Fruit fly (Drosophila melanogaster) whole organism, embryonic: ENCODE results near the gene Agpat2.

Experiments used
- Atf3 ChIP-seq: fragments of 200-800 bp; sonication (Bioruptor generic); optimal IDR thresholded peaks from 3 replicates; lab custom pipeline; 2016; ENCODE audit warnings: missing biosample characterization, missing genetic modification characterization
- Atf6 ChIP-seq: fragments of 200-800 bp; sonication (Bioruptor generic); IDR thresholded peaks from 2 replicates; pipeline ENCODE4 v1.3.6; 2022; ENCODE audit warnings: missing biosample characterization, missing genetic modification characterization
- BEAF-32 ChIP-seq: fragments of 200-800 bp; sonication (Bioruptor generic); optimal IDR thresholded peaks from 3 replicates; lab custom pipeline; 2017; ENCODE audit warnings: missing biosample characterization, missing genetic modification characterization, mild to moderate bottlenecking, moderate library complexity, missing genetic modification reagents
- CG15073 ChIP-seq: fragments of 200-800 bp; sonication (Bioruptor generic); optimal IDR thresholded peaks from 2 replicates; lab custom pipeline; 2016; ENCODE audit warnings: missing biosample characterization, missing genetic modification characterization
- CG15601 ChIP-seq: fragments of 200-800 bp; sonication (Bioruptor generic); optimal IDR thresholded peaks from 3 replicates; lab custom pipeline; 2019; ENCODE audit warnings: missing biosample characterization, mild to moderate bottlenecking, missing genetic modification characterization, moderate library complexity
- CG2120 ChIP-seq: fragments of 200-800 bp; sonication (Bioruptor generic); optimal IDR thresholded peaks from 3 replicates; lab custom pipeline; 2016; ENCODE audit warnings: missing biosample characterization, missing genetic modification characterization
- CG2199 ChIP-seq: fragments of 200-800 bp; sonication (Bioruptor generic); IDR thresholded peaks from 3 replicates; pipeline ENCODE4 v1.3.6; 2022; ENCODE audit warnings: missing biosample characterization, missing genetic modification characterization
- CG3163 ChIP-seq: fragments of 200-800 bp; sonication (Bioruptor generic); optimal IDR thresholded peaks from 3 replicates; lab custom pipeline; 2016; ENCODE audit warnings: missing biosample characterization, missing genetic modification characterization
- CG34224 ChIP-seq: fragments of 200-800 bp; sonication (Bioruptor generic); IDR thresholded peaks from 3 replicates; pipeline ENCODE4 v1.3.6; 2022; ENCODE audit warnings: missing biosample characterization, missing genetic modification characterization; ENCODE audit not compliant: partially characterized antibody
- CG3726 ChIP-seq: fragments of 200-800 bp; sonication (Bioruptor generic); IDR thresholded peaks from 3 replicates; pipeline ENCODE4, ENCODE4 v1.3.6; 2022; ENCODE audit warnings: missing biosample characterization, missing genetic modification characterization
- CG4282 ChIP-seq: fragments of 200-800 bp; sonication (Bioruptor generic); optimal IDR thresholded peaks from 2 replicates; lab custom pipeline; 2016; ENCODE audit warnings: missing biosample characterization, missing genetic modification characterization
- CG6272 ChIP-seq: fragments of 200-800 bp; sonication (Bioruptor generic); IDR thresholded peaks from 2 replicates; pipeline ENCODE4 v1.3.6; 2022; ENCODE audit warnings: missing biosample characterization, missing genetic modification characterization
- CG6689 ChIP-seq: fragments of 200-800 bp; sonication (Bioruptor generic); IDR thresholded peaks from 2 replicates; pipeline ENCODE4 v1.3.6; 2022; ENCODE audit warnings: missing biosample characterization, missing genetic modification characterization
- E2f1 ChIP-seq: fragments of 200-800 bp; sonication (Bioruptor generic); IDR thresholded peaks from 2 replicates; pipeline ENCODE4 v1.3.6; 2022; ENCODE audit warnings: missing biosample characterization, missing genetic modification characterization
- Ets65A ChIP-seq: fragments of 200-800 bp; sonication (Bioruptor generic); peaks from one replicate; lab custom pipeline; 2016; ENCODE audit warnings: missing biosample characterization, missing genetic modification characterization
- HmgZ ChIP-seq: fragments of 200-800 bp; sonication (Bioruptor generic); optimal IDR thresholded peaks from 2 replicates; lab custom pipeline; 2018; ENCODE audit warnings: missing biosample characterization, mild to moderate bottlenecking, missing genetic modification characterization
- NFAT ChIP-seq: fragments of 200-800 bp; sonication (Bioruptor generic); IDR thresholded peaks from 2 replicates; pipeline ENCODE4 v1.3.6; 2022; ENCODE audit warnings: missing biosample characterization, missing genetic modification characterization
- NK7.1 ChIP-seq: fragments of 200-800 bp; sonication (Bioruptor generic); optimal IDR thresholded peaks from 3 replicates; lab custom pipeline; 2016; ENCODE audit warnings: missing biosample characterization, missing genetic modification characterization
- Nf-YA ChIP-seq: fragments of 200-800 bp; sonication (Bioruptor generic); IDR thresholded peaks from 2 replicates; pipeline ENCODE4 v1.3.6; 2022; ENCODE audit warnings: missing biosample characterization, missing genetic modification characterization
- Opbp ChIP-seq: fragments of 200-800 bp; sonication (Bioruptor generic); IDR thresholded peaks from 3 replicates; pipeline ENCODE4 v1.3.6; 2022; ENCODE audit warnings: missing biosample characterization, missing genetic modification characterization; ENCODE audit not compliant: partially characterized antibody
- Sry-δ ChIP-seq: fragments of 200-800 bp; sonication (Bioruptor generic); optimal IDR thresholded peaks from 2 replicates; lab custom pipeline; 2016; ENCODE audit warnings: missing biosample characterization, missing genetic modification characterization
- Trl ChIP-seq, 3 experiments: fragments of >200 bp in 2 of 3; fragments of 200-800 bp in 1 of 3; sonication (Bioruptor generic) in 1 of 3; optimal IDR thresholded peaks; 2 replicates in 1 of 3; 3 replicates in 2 of 3; lab custom pipeline; 2016 to 2017; ENCODE audit warnings: missing biosample characterization in 1 of 3, missing genetic modification characterization in 1 of 3
- Xbp1 ChIP-seq: fragments of 200-800 bp; sonication (Bioruptor generic); optimal IDR thresholded peaks from 3 replicates; lab custom pipeline; 2016; ENCODE audit warnings: missing biosample characterization, mild to moderate bottlenecking, missing genetic modification characterization
- ap ChIP-seq: fragments of 200-800 bp; sonication (Bioruptor generic); IDR thresholded peaks from 2 replicates; pipeline ENCODE4 v1.3.6; 2022; ENCODE audit warnings: missing biosample characterization, missing genetic modification characterization
- ara ChIP-seq: fragments of 200-800 bp; sonication (Bioruptor generic); IDR thresholded peaks from 2 replicates; pipeline ENCODE4 v1.3.6; 2022; ENCODE audit warnings: missing biosample characterization, missing genetic modification characterization
- chinmo ChIP-seq: fragments of 200-800 bp; sonication (Bioruptor generic); IDR thresholded peaks from 4 replicates; pipeline ENCODE4 v1.3.6; 2022; ENCODE audit warnings: missing biosample characterization, missing genetic modification characterization; ENCODE audit not compliant: partially characterized antibody
- crol ChIP-seq: fragments of 200-800 bp; sonication (Bioruptor generic); IDR thresholded peaks from 2 replicates; pipeline ENCODE4 v1.3.6; 2022; ENCODE audit warnings: missing biosample characterization, missing genetic modification characterization
- dan ChIP-seq: fragments of 200-800 bp; sonication (Bioruptor generic); IDR thresholded peaks from 2 replicates; pipeline ENCODE4 v1.3.6; 2022; ENCODE audit warnings: missing biosample characterization, missing genetic modification characterization
- ewg ChIP-seq: fragments of 200-800 bp; sonication (Bioruptor generic); optimal IDR thresholded peaks from 3 replicates; lab custom pipeline; 2017; ENCODE audit warnings: mild to moderate bottlenecking, missing biosample characterization, missing genetic modification reagents, missing genetic modification characterization
- jing ChIP-seq: fragments of 200-800 bp; sonication (Bioruptor generic); optimal IDR thresholded peaks from 2 replicates; lab custom pipeline; 2018; ENCODE audit warnings: missing biosample characterization, mild to moderate bottlenecking, missing genetic modification characterization
- maf-S ChIP-seq: fragments of 200-800 bp; sonication (Bioruptor generic); optimal IDR thresholded peaks from 2 replicates; lab custom pipeline; 2016; ENCODE audit warnings: missing biosample characterization, missing genetic modification characterization
- nom ChIP-seq: fragments of 200-800 bp; sonication (Bioruptor generic); optimal IDR thresholded peaks from 2 replicates; lab custom pipeline; 2017; ENCODE audit warnings: missing biosample characterization, missing genetic modification characterization, mild to moderate bottlenecking, moderate library complexity, missing genetic modification reagents
- sisA ChIP-seq: fragments of 200-800 bp; sonication (Bioruptor generic); IDR thresholded peaks from 2 replicates; pipeline ENCODE4 v1.3.6; 2022; ENCODE audit warnings: missing biosample characterization, missing genetic modification characterization
- so ChIP-seq: fragments of 200-800 bp; sonication (Bioruptor generic); IDR thresholded peaks from 3 replicates; pipeline ENCODE4 v1.3.6; 2022; ENCODE audit warnings: missing biosample characterization, missing genetic modification characterization
- sob ChIP-seq: fragments of 200-800 bp; sonication (Bioruptor generic); IDR thresholded peaks from 2 replicates; pipeline ENCODE4 v1.3.6; 2022; ENCODE audit warnings: missing biosample characterization, missing genetic modification characterization
- tll ChIP-seq, 2 experiments: fragments of 200-800 bp in 1 of 2; fragments of >200 bp in 1 of 2; sonication (Bioruptor generic) in 1 of 2; optimal IDR thresholded peaks; 2 replicates each; lab custom pipeline; 2017 to 2019; ENCODE audit warnings: missing biosample characterization in 2 of 2, missing genetic modification characterization in 2 of 2, mild to moderate bottlenecking in 1 of 2, moderate library complexity in 1 of 2
- zen ChIP-seq: fragments of 200-800 bp; sonication (Bioruptor generic); optimal IDR thresholded peaks from 3 replicates; lab custom pipeline; 2018; ENCODE audit warnings: missing biosample characterization, mild to moderate bottlenecking, missing genetic modification characterization, moderate library complexity

Agpat2 gene

DNA sequence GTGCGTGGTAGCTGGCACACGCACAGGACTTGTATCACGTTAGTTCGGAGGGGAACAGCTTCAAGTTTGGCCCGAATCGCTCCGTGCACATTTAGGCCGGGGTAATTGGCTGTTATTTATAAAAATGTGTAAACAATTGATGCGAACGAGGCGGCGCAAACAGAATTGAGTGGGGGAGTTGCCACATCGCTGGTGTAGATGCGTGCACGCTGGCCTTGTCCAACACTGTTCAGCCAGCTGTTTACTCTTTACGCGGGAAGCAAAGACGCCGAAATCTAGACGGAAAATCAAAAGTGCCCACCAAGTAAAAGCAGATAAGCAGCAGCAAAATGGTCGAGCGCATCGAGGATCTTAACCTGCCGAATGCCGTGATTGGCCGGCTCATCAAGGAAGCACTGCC lies 26.6 kb downstream of the Agpat2 start, which contains the start of the genes D12 and Chrac-14 (continued):
- TF ChIP-seq maf-S (GFP tag; lab: Kevin White, UChicago) (peak; percentile 32), zen (tag; lab: Kevin White, UChicago) (no peak), Xbp1 (peak; percentile 23), E2f1 (GFP tag; lab: Robert Waterston, UW) (peak; percentile 37; the same call in 1 of the 2 replicates), Sry-δ (GFP tag; lab: Kevin White, UChicago) (peak; percentile 22), BEAF-32 (GFP tag; lab: Kevin White, UChicago) (peak; percentile 26), CG2120 (GFP tag; lab: Kevin White, UChicago) (no peak), ap (GFP tag; lab: Robert Waterston, UW) (no peak), CG4282 (GFP tag; lab: Kevin White, UChicago) (peak; percentile 0), HmgZ (tag; lab: Kevin White, UChicago) (peak; percentile 18), chinmo (GFP tag; lab: Robert Waterston, UW) (0 out of 4 replicates have a peak, but pooled peaks have one; percentile 10), CG6689 (GFP tag; lab: Robert Waterston, UW) (no peak)

DNA sequence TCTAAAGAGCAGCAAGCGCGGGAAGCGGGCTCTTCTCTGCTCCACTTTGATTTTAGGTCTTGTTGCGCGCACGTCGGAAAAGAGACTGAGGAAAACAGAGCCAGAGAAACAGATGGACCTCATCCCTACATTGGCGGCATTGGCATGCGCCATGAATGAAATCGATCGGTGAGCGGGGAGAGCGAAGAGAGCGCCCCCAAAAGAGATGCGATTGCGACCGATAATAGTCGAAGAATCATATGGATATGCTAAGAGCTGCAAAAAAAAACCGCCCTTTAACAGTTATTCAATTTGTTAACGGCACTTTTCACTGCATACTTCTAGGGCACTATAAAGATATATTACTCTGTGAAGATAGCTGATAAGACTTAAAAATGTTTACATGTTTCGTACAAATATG lies 30.3 kb downstream of the Agpat2 start, which contains the start of gene grk:
grk (minus strand) TSS at position 87 of the 400 bp plus-strand sequence.
- TF ChIP-seq NK7.1 (GFP tag; lab: Kevin White, UChicago) (no peak), Trl (optimal IDR thresholded peaks at IDR 0.05; lab: Kevin White, UChicago) (peak; percentile 55 to 60), Trl (GFP tag; optimal IDR thresholded peaks at IDR 0.05; lab: Kevin White, UChicago) (no peak), NFAT (0 out of 2 replicates have a peak, but pooled peaks have one; percentile 28), tll (GFP tag; optimal IDR thresholded peaks at IDR 0.05; lab: Kevin White, UChicago) (no peak), CG34224 (GFP tag; lab: Robert Waterston, UW) (peak; percentile 34; the same call in 1 of the 3 replicates), CG3163 (GFP tag; lab: Kevin White, UChicago) (peak; percentile 75), dan (GFP tag; lab: Robert Waterston, UW) (no peak), Opbp (0 out of 3 replicates have a peak, but pooled peaks have one; percentile 45), CG15073 (no peak), nom (GFP tag; lab: Kevin White, UChicago) (peak; percentile 16), CG2199 (GFP tag; lab: Robert Waterston, UW) (peak; percentile 78; the same call in 2 of the 3 replicates)

DNA sequence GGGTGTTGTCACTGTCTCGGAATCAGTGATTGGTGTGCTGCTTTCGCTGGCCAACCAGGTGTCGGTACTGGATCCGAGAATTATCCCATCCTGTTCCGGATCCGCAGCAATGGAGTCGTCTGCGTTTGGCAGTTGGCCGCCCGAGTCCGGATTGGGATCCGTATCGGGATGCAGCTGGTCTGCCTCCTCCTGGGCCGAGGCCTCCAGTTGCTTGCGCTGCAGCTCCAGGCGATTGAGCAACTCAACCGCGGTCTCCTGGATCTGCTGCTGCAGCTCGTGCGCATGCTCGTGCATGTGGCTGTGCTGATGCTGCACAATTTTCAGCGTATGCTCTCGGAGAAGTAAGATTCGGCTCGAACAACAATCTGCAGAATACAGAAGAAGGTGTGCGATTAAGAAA lies 31.7 kb downstream of the Agpat2 start:
- peak; percentile 91 for TF ChIP-seq Ets65A (GFP tag; lab: Kevin White, UChicago)
- TF ChIP-seq so (GFP tag; lab: Robert Waterston, UW) = 0 out of 3 replicates have a peak, but pooled peaks have one; percentile 11
- 0 out of 3 replicates have a peak, but pooled peaks have one; percentile 25 for TF ChIP-seq CG3726
- no peak for TF ChIP-seq Nf-YA
- TF ChIP-seq CG15601 (tag; lab: Kevin White, UChicago) = no peak
- no peak for TF ChIP-seq Atf6 (GFP tag; lab: Robert Waterston, UW)
- no peak for TF ChIP-seq jing
- TF ChIP-seq ewg (GFP tag; lab: Kevin White, UChicago) = peak; percentile 16
- no peak for TF ChIP-seq CG6272 (GFP tag; lab: Robert Waterston, UW)
- no peak for TF ChIP-seq Atf3
- 0 out of 2 replicates have a peak, but pooled peaks have one; percentile 15 for TF ChIP-seq ara (GFP tag; lab: Robert Waterston, UW)
- TF ChIP-seq sisA (GFP tag; lab: Robert Waterston, UW) = 0 out of 2 replicates have a peak, but pooled peaks have one; percentile 19
- TF ChIP-seq crol (GFP tag; lab: Robert Waterston, UW) = no peak
- TF ChIP-seq sob = 0 out of 2 replicates have a peak, but pooled peaks have one; percentile 12
